Fruit fly (Drosophila melanogaster) whole organism, embryonic: ENCODE results near the gene CG8136.

Experiments used
- Atf-2 ChIP-seq: fragments of 200-800 bp; sonication (Bioruptor generic); optimal IDR thresholded peaks from 2 replicates; lab custom pipeline; 2016; ENCODE audit warnings: missing biosample characterization, missing genetic modification characterization
- Bdp1 ChIP-seq: fragments of 200-800 bp; sonication (Bioruptor generic); optimal IDR thresholded peaks from 3 replicates; lab custom pipeline; 2016; ENCODE audit warnings: missing biosample characterization, missing genetic modification characterization
- CG11093 ChIP-seq: fragments of 200-800 bp; sonication (Bioruptor generic); IDR thresholded peaks from 3 replicates; pipeline ENCODE4 v1.3.6; 2022; ENCODE audit warnings: missing biosample characterization, missing genetic modification characterization
- CG12104 ChIP-seq: fragments of 200-800 bp; sonication (Bioruptor generic); optimal IDR thresholded peaks from 3 replicates; lab custom pipeline; 2016; ENCODE audit warnings: missing biosample characterization, missing genetic modification characterization
- CG12391 ChIP-seq: fragments of 200-800 bp; sonication (Bioruptor generic); optimal IDR thresholded peaks from 3 replicates; lab custom pipeline; 2018; ENCODE audit warnings: missing biosample characterization, mild to moderate bottlenecking, missing genetic modification characterization, moderate library complexity
- CG14965 ChIP-seq: fragments of 200-800 bp; sonication (Bioruptor generic); optimal IDR thresholded peaks from 2 replicates; lab custom pipeline; 2016; ENCODE audit warnings: missing biosample characterization, missing genetic modification characterization, borderline replicate concordance
- CG16863 ChIP-seq: fragments of 200-800 bp; sonication (Bioruptor generic); optimal IDR thresholded peaks from 3 replicates; lab custom pipeline; 2016; ENCODE audit warnings: missing biosample characterization, missing genetic modification characterization
- CG17186 ChIP-seq: fragments of 200-800 bp; sonication (Bioruptor generic); optimal IDR thresholded peaks from 3 replicates; lab custom pipeline; 2017; ENCODE audit warnings: missing biosample characterization, missing genetic modification reagents, missing genetic modification characterization
- CG17359 ChIP-seq: fragments of 200-800 bp; sonication (Bioruptor generic); optimal IDR thresholded peaks from 3 replicates; lab custom pipeline; 2018; ENCODE audit warnings: missing biosample characterization, mild to moderate bottlenecking, missing genetic modification characterization, moderate library complexity
- CG17829 ChIP-seq: fragments of 200-800 bp; optimal IDR thresholded peaks from 2 replicates; lab custom pipeline; 2019; ENCODE audit warnings: missing biosample characterization, mild to moderate bottlenecking, missing genetic modification characterization, moderate library complexity
- CG3838 ChIP-seq: fragments of 200-800 bp; sonication (Bioruptor generic); optimal IDR thresholded peaks from 3 replicates; lab custom pipeline; 2016; ENCODE audit warnings: missing biosample characterization, missing genetic modification characterization
- CG4707 ChIP-seq: fragments of 200-800 bp; sonication (Bioruptor generic); optimal IDR thresholded peaks from 2 replicates; lab custom pipeline; 2018; ENCODE audit warnings: missing biosample characterization, mild to moderate bottlenecking, missing genetic modification characterization, moderate library complexity
- CG6175 ChIP-seq: fragments of 200-800 bp; sonication (Bioruptor generic); IDR thresholded peaks from 3 replicates; pipeline ENCODE4 v1.3.6; 2022; ENCODE audit warnings: missing biosample characterization, missing genetic modification characterization
- CG7786 ChIP-seq: fragments of 200-800 bp; sonication (Bioruptor generic); optimal IDR thresholded peaks from 2 replicates; lab custom pipeline; 2016; ENCODE audit warnings: missing biosample characterization, missing genetic modification characterization
- CG8089 ChIP-seq: fragments of 200-800 bp; sonication (Bioruptor generic); optimal IDR thresholded peaks from 3 replicates; lab custom pipeline; 2016; ENCODE audit warnings: missing biosample characterization, missing genetic modification characterization
- CG8924 ChIP-seq: fragments of 200-800 bp; optimal IDR thresholded peaks from 3 replicates; lab custom pipeline; 2019; ENCODE audit warnings: missing biosample characterization, mild to moderate bottlenecking, missing genetic modification characterization, moderate library complexity
- CG9437 ChIP-seq: fragments of 200-800 bp; sonication (Bioruptor generic); optimal IDR thresholded peaks from 2 replicates; lab custom pipeline; 2018; ENCODE audit warnings: missing biosample characterization, mild to moderate bottlenecking, missing genetic modification characterization
- Camta ChIP-seq: fragments of 200-800 bp; sonication (Bioruptor generic); optimal IDR thresholded peaks from 2 replicates; lab custom pipeline; 2016; ENCODE audit warnings: missing biosample characterization, missing genetic modification characterization
- CrebB ChIP-seq: fragments of 200-800 bp; sonication (Bioruptor generic); optimal IDR thresholded peaks from 3 replicates; lab custom pipeline; 2018; ENCODE audit warnings: missing biosample characterization, mild to moderate bottlenecking, missing genetic modification characterization
- E2f2 ChIP-seq: fragments of 200-800 bp; sonication (Bioruptor generic); IDR thresholded peaks from 2 replicates; pipeline ENCODE4 v1.3.6; 2022; ENCODE audit warnings: missing biosample characterization, missing genetic modification characterization
- Eip74EF ChIP-seq, 2 experiments: fragments of 200-800 bp in 1 of 2; fragments of >200 bp in 1 of 2; sonication (Bioruptor generic) in 1 of 2; optimal IDR thresholded peaks; 2 replicates each; lab custom pipeline; 2017 to 2019; ENCODE audit warnings: missing biosample characterization in 2 of 2, missing genetic modification characterization in 2 of 2, mild to moderate bottlenecking in 1 of 2, moderate library complexity in 1 of 2
- HHEX ChIP-seq: fragments of 200-800 bp; sonication (Bioruptor generic); optimal IDR thresholded peaks from 3 replicates; lab custom pipeline; 2017; ENCODE audit warnings: missing biosample characterization, mild to moderate bottlenecking, missing genetic modification characterization, missing genetic modification reagents
- Hand ChIP-seq: fragments of 200-800 bp; sonication (Bioruptor generic); optimal IDR thresholded peaks from 2 replicates; lab custom pipeline; 2017; ENCODE audit warnings: mild to moderate bottlenecking, missing biosample characterization, missing genetic modification reagents, missing genetic modification characterization
- Hsf ChIP-seq: fragments of 200-800 bp; sonication (Bioruptor generic); optimal IDR thresholded peaks from 3 replicates; lab custom pipeline; 2016; ENCODE audit warnings: missing biosample characterization, missing genetic modification characterization
- NC2α ChIP-seq: fragments of 200-800 bp; sonication (Bioruptor generic); optimal IDR thresholded peaks from 2 replicates; lab custom pipeline; 2016; ENCODE audit warnings: missing biosample characterization, missing genetic modification characterization
- NFAT ChIP-seq: fragments of 200-800 bp; sonication (Bioruptor generic); IDR thresholded peaks from 2 replicates; pipeline ENCODE4 v1.3.6; 2022; ENCODE audit warnings: missing biosample characterization, missing genetic modification characterization
- Oli ChIP-seq: fragments of 200-800 bp; sonication (Bioruptor generic); optimal IDR thresholded peaks from 2 replicates; lab custom pipeline; 2018; ENCODE audit warnings: missing biosample characterization, mild to moderate bottlenecking, missing genetic modification characterization, moderate library complexity
- Ptx1 ChIP-seq: fragments of 200-800 bp; sonication (Bioruptor generic); IDR thresholded peaks from 2 replicates; pipeline ENCODE4 v1.3.6; 2022; ENCODE audit warnings: missing biosample characterization, missing genetic modification characterization
- Spps ChIP-seq: fragments of 200-800 bp; sonication (Bioruptor generic); optimal IDR thresholded peaks from 2 replicates; lab custom pipeline; 2018; ENCODE audit warnings: missing biosample characterization, mild to moderate bottlenecking, missing genetic modification characterization
- Usf ChIP-seq: fragments of 200-800 bp; sonication (Bioruptor generic); optimal IDR thresholded peaks from 2 replicates; lab custom pipeline; 2017; ENCODE audit warnings: missing genotype, missing biosample characterization, missing genetic modification characterization
- Xrp1 ChIP-seq: fragments of 200-800 bp; sonication (Bioruptor generic); IDR thresholded peaks from 2 replicates; pipeline ENCODE4 v1.3.6; 2022; ENCODE audit warnings: missing biosample characterization, missing genetic modification characterization
- YL-1 ChIP-seq: fragments of 200-800 bp; sonication (Bioruptor generic); optimal IDR thresholded peaks from 3 replicates; lab custom pipeline; 2017; ENCODE audit warnings: missing biosample characterization, mild to moderate bottlenecking, missing genetic modification characterization
- ara ChIP-seq: fragments of 200-800 bp; sonication (Bioruptor generic); IDR thresholded peaks from 2 replicates; pipeline ENCODE4 v1.3.6; 2022; ENCODE audit warnings: missing biosample characterization, missing genetic modification characterization
- ci ChIP-seq: fragments of 200-800 bp; sonication (Bioruptor generic); IDR thresholded peaks from 3 replicates; pipeline ENCODE4 v1.3.6; 2022; ENCODE audit warnings: missing biosample characterization, missing genetic modification characterization
- emc ChIP-seq: fragments of 200-800 bp; sonication (Bioruptor generic); optimal IDR thresholded peaks from 2 replicates; lab custom pipeline; 2016; ENCODE audit warnings: missing biosample characterization, missing genetic modification characterization
- fru ChIP-seq: fragments of >200 bp; optimal IDR thresholded peaks from 2 replicates; lab custom pipeline; 2017
- gcm2 ChIP-seq: fragments of 200-800 bp; sonication (Bioruptor generic); optimal IDR thresholded peaks from 2 replicates; lab custom pipeline; 2016; ENCODE audit warnings: missing biosample characterization, missing genetic modification characterization
- insv ChIP-seq, 2 experiments: fragments of 200-800 bp; sonication (Bioruptor generic); optimal IDR thresholded peaks; 3 replicates each; lab custom pipeline; 2016 to 2018; ENCODE audit warnings: missing biosample characterization in 2 of 2, missing genetic modification characterization in 2 of 2
- lov ChIP-seq, 2 experiments: fragments of 200-800 bp in 1 of 2; fragments of >200 bp in 1 of 2; sonication (Bioruptor generic) in 1 of 2; IDR thresholded peaks in 1 of 2; optimal IDR thresholded peaks in 1 of 2; 2 replicates in 1 of 2; 3 replicates in 1 of 2; pipeline versions ENCODE4 v1.3.6 to Lab custom; 2017 to 2022; ENCODE audit warnings: missing biosample characterization in 1 of 2, missing genetic modification characterization in 1 of 2
- nmo ChIP-seq: fragments of 200-800 bp; sonication (Bioruptor generic); optimal IDR thresholded peaks from 2 replicates; lab custom pipeline; 2018; ENCODE audit warnings: missing biosample characterization, mild to moderate bottlenecking, missing genetic modification characterization, moderate library complexity
- org-1 ChIP-seq: fragments of 200-800 bp; sonication (Bioruptor generic); optimal IDR thresholded peaks from 2 replicates; lab custom pipeline; 2017; ENCODE audit warnings: missing biosample characterization, missing genetic modification characterization
- pb ChIP-seq: fragments of 200-800 bp; sonication (Bioruptor generic); optimal IDR thresholded peaks from 3 replicates; lab custom pipeline; 2016; ENCODE audit warnings: missing biosample characterization, missing genetic modification characterization
- row ChIP-seq: fragments of 200-800 bp; sonication (Bioruptor generic); IDR thresholded peaks from 3 replicates; pipeline ENCODE4 v1.3.6; 2022; ENCODE audit warnings: missing biosample characterization, missing genetic modification characterization
- run ChIP-seq: fragments of 200-800 bp; sonication (Bioruptor generic); optimal IDR thresholded peaks from 3 replicates; lab custom pipeline; 2018; ENCODE audit warnings: missing biosample characterization, mild to moderate bottlenecking, missing genetic modification characterization
- schlank ChIP-seq: fragments of 200-800 bp; sonication (Bioruptor generic); optimal IDR thresholded peaks from 2 replicates; lab custom pipeline; 2018; ENCODE audit warnings: missing biosample characterization, mild to moderate bottlenecking, missing genetic modification characterization
- slou ChIP-seq: fragments of 200-800 bp; sonication (Bioruptor generic); optimal IDR thresholded peaks from 3 replicates; lab custom pipeline; 2016; ENCODE audit warnings: missing biosample characterization, missing genetic modification characterization
- trh ChIP-seq: fragments of 200-800 bp; sonication (Bioruptor generic); optimal IDR thresholded peaks from 2 replicates; lab custom pipeline; 2016; ENCODE audit warnings: missing biosample characterization, missing genetic modification characterization
- twi ChIP-seq: fragments of 200-800 bp; optimal IDR thresholded peaks from 2 replicates; lab custom pipeline; 2019; ENCODE audit warnings: missing biosample characterization, mild to moderate bottlenecking, missing genetic modification characterization, moderate library complexity
- zf30C ChIP-seq: fragments of 200-800 bp; sonication (Bioruptor generic); optimal IDR thresholded peaks from 3 replicates; lab custom pipeline; 2018; ENCODE audit warnings: missing biosample characterization, mild to moderate bottlenecking, missing genetic modification characterization
- zfh2 ChIP-seq: fragments of 200-800 bp; sonication (Bioruptor generic); optimal IDR thresholded peaks from 2 replicates; lab custom pipeline; 2016; ENCODE audit warnings: missing biosample characterization, missing genetic modification characterization

Gene CG8136

DNA sequence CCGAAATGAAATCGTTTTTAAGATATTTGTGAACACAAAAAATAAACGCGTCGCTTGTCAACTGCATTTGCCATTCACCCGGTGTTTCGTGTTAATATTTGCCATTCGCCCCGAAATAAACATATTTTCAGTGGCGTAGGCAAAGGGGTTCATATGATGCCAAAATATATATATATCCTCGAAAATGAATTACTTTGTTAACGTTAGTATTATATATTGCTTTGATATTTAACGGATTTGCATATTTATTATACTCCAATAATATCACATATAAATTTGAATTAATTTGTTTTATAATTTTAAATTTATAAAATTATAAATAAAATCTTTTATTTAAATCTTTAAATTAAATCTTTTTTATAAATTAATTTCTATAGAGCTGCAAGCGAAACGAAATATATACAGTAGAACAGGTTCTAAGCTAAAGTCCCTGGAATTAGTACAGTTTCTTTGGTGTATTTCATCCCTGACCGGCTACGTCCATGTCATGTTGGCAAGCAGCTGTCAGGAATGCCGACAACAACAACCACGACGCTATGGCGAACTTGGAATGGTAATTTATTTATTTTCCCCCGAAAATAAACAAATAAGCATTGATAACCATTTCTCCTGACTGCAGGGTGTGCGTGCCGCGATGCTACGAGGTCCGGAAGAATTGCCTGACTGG is 10.6 kb downstream of the CG8136 start, which contains the start of the genes M1BP and CG8202 (continued):
- TF ChIP-seq Bdp1 (GFP tag; lab: Kevin White, UChicago) = no peak
- TF ChIP-seq zfh2 (GFP tag; lab: Kevin White, UChicago) = peak; percentile 53
- no peak for TF ChIP-seq pb (GFP tag; lab: Kevin White, UChicago)
- peak; percentile 85 for TF ChIP-seq YL-1
- TF ChIP-seq CG7786 = peak; percentile 36
- no peak for TF ChIP-seq NC2α (GFP tag; lab: Kevin White, UChicago)
- TF ChIP-seq CG9437 = peak; percentile 93
- no peak for TF ChIP-seq Eip74EF (GFP tag; optimal IDR thresholded peaks at IDR 0.05; lab: Kevin White, UChicago)
- 0 out of 3 replicates have a peak, but pooled peaks have one; percentile 63 for TF ChIP-seq CG6175
- TF ChIP-seq Atf-2 (GFP tag; lab: Kevin White, UChicago) = no peak
- peak; percentile 53 for TF ChIP-seq schlank (tag; lab: Kevin White, UChicago)
- TF ChIP-seq emc (GFP tag; lab: Kevin White, UChicago) = peak; percentile 12
- TF ChIP-seq Camta = peak; percentile 6
- TF ChIP-seq Ptx1 (GFP tag; lab: Robert Waterston, UW) = peak; percentile 85
- TF ChIP-seq E2f2 = no peak; the same call in 1 of the 2 replicates
- peak; percentile 60 for TF ChIP-seq Hsf
- peak; percentile 92 for TF ChIP-seq Oli (tag; lab: Kevin White, UChicago)
- peak; percentile 55 for TF ChIP-seq CG16863 (GFP tag; lab: Kevin White, UChicago)
- TF ChIP-seq CG4707 (GFP tag; lab: Kevin White, UChicago) = peak; percentile 13
- TF ChIP-seq twi = peak; percentile 89
- TF ChIP-seq Xrp1 (GFP tag; lab: Robert Waterston, UW) = peak; percentile 84
- peak; percentile 28 for TF ChIP-seq CG8089
- TF ChIP-seq trh (GFP tag; lab: Kevin White, UChicago) = peak; percentile 77
- TF ChIP-seq nmo (GFP tag; lab: Kevin White, UChicago) = peak; percentile 96
- peak; percentile 96 for TF ChIP-seq CG8924 (tag; lab: Kevin White, UChicago)
- no peak for TF ChIP-seq gcm2 (GFP tag; lab: Kevin White, UChicago)
- peak; percentile 71 for TF ChIP-seq org-1 (GFP tag; lab: Kevin White, UChicago)
- TF ChIP-seq fru = no peak
- peak; percentile 91 for TF ChIP-seq row (GFP tag; lab: Robert Waterston, UW)
- peak; percentile 94 for TF ChIP-seq CG17829
- peak; percentile 56 for TF ChIP-seq CrebB (tag; lab: Kevin White, UChicago)
- TF ChIP-seq ara (GFP tag; lab: Robert Waterston, UW) = peak; percentile 78
- no peak for TF ChIP-seq CG14965 (GFP tag; lab: Kevin White, UChicago)
- TF ChIP-seq Usf (GFP tag; lab: Kevin White, UChicago) = peak; percentile 87
- peak; percentile 67; the same call in 2 of the 3 replicates for TF ChIP-seq ci (GFP tag; lab: Robert Waterston, UW)
- peak; percentile 86 for TF ChIP-seq HHEX (GFP tag; lab: Kevin White, UChicago)
- TF ChIP-seq Spps (tag; lab: Kevin White, UChicago) = peak; percentile 78
- peak; percentile 84 for TF ChIP-seq CG17359 (tag; lab: Kevin White, UChicago)
- peak; percentile 87 for TF ChIP-seq CG12104 (GFP tag; lab: Kevin White, UChicago)
- peak; percentile 84 for TF ChIP-seq Hand (GFP tag; lab: Kevin White, UChicago)
- peak; percentile 41 for TF ChIP-seq slou (GFP tag; lab: Kevin White, UChicago)
- peak; percentile 72; the same call in 1 of the 3 replicates for TF ChIP-seq CG11093 (GFP tag; lab: Robert Waterston, UW)
- peak; percentile 81 for TF ChIP-seq NFAT (GFP tag; lab: Robert Waterston, UW)
- peak in 1 of 2 experiments; percentile 74 for TF ChIP-seq insv (GFP tag; optimal IDR thresholded peaks at IDR 0.05; lab: Kevin White, UChicago)
- peak; percentile 24 for TF ChIP-seq CG3838 (GFP tag; lab: Kevin White, UChicago)
- no peak for TF ChIP-seq CG17186 (GFP tag; lab: Kevin White, UChicago)
- peak; percentile 95 for TF ChIP-seq CG12391 (tag; lab: Kevin White, UChicago)
- peak; percentile 70 for TF ChIP-seq run
- TF ChIP-seq lov (optimal IDR thresholded peaks at IDR 0.05; lab: Kevin White, UChicago) = no peak
- no peak for TF ChIP-seq lov (GFP tag; IDR thresholded peaks at IDR 0.05; lab: Robert Waterston, UW)
- no peak for TF ChIP-seq zf30C (GFP tag; lab: Kevin White, UChicago)
